Fruit fly (Drosophila melanogaster) whole organism, embryonic: ENCODE data around the gene CG42488.
A peak's percentile ranks its signal among the peaks of the same experiment; 100 is the strongest.

Experiments
- ATbp ChIP-seq: fragments of 200-800 bp; sonication (Bioruptor generic); optimal IDR thresholded peaks from 2 replicates; lab custom pipeline; 2017; ENCODE audit warnings: missing biosample characterization, mild to moderate bottlenecking, missing genetic modification characterization, missing genetic modification reagents
- Bgb ChIP-seq: fragments of 200-800 bp; sonication (Bioruptor generic); IDR thresholded peaks from 2 replicates; pipeline ENCODE4 v1.3.6; 2022; ENCODE audit warnings: missing biosample characterization, missing genetic modification characterization; ENCODE audit not compliant: partially characterized antibody
- BtbVII ChIP-seq: fragments of 200-800 bp; sonication (Bioruptor generic); optimal IDR thresholded peaks from 3 replicates; lab custom pipeline; 2017; ENCODE audit warnings: missing biosample characterization, mild to moderate bottlenecking, missing genetic modification characterization
- CG11456 ChIP-seq: fragments of 200-800 bp; sonication (Bioruptor generic); IDR thresholded peaks from 3 replicates; pipeline ENCODE4 v1.3.6; 2022; ENCODE audit warnings: missing biosample characterization, missing genetic modification characterization
- CG11504 ChIP-seq: fragments of 200-800 bp; sonication (Bioruptor generic); optimal IDR thresholded peaks from 3 replicates; lab custom pipeline; 2019; ENCODE audit warnings: missing biosample characterization, mild to moderate bottlenecking, missing genetic modification characterization, moderate library complexity
- CG11560 ChIP-seq: fragments of 200-800 bp; sonication (Bioruptor generic); IDR thresholded peaks from 3 replicates; pipeline ENCODE4 v1.3.6; 2022; ENCODE audit warnings: missing biosample characterization, missing genetic modification characterization
- CG12236 ChIP-seq: fragments of 200-800 bp; sonication (Bioruptor generic); optimal IDR thresholded peaks from 2 replicates; lab custom pipeline; 2016; ENCODE audit warnings: missing biosample characterization, missing genetic modification characterization
- CG13775 ChIP-seq: fragments of 200-800 bp; sonication (Bioruptor generic); optimal IDR thresholded peaks from 3 replicates; lab custom pipeline; 2017; ENCODE audit warnings: missing biosample characterization, mild to moderate bottlenecking, missing genetic modification characterization
- CG15514 ChIP-seq: fragments of 200-800 bp; sonication (Bioruptor generic); optimal IDR thresholded peaks from 3 replicates; lab custom pipeline; 2017; ENCODE audit warnings: missing biosample characterization, missing genetic modification characterization, mild to moderate bottlenecking, moderate library complexity, missing genetic modification reagents
- CG17802 ChIP-seq: fragments of 200-800 bp; sonication (Bioruptor generic); optimal IDR thresholded peaks from 2 replicates; lab custom pipeline; 2018; ENCODE audit warnings: missing biosample characterization, mild to moderate bottlenecking, missing genetic modification characterization, moderate library complexity
- CG17912 ChIP-seq: fragments of 200-800 bp; sonication (Bioruptor generic); optimal IDR thresholded peaks from 2 replicates; lab custom pipeline; 2018; ENCODE audit warnings: missing biosample characterization, mild to moderate bottlenecking, missing genetic modification characterization
- CG18619 ChIP-seq: fragments of 200-800 bp; sonication (Bioruptor generic); optimal IDR thresholded peaks from 3 replicates; lab custom pipeline; 2017; ENCODE audit warnings: missing biosample characterization, mild to moderate bottlenecking, missing genetic modification characterization
- CG31365 ChIP-seq: fragments of 200-800 bp; sonication (Bioruptor generic); optimal IDR thresholded peaks from 2 replicates; lab custom pipeline; 2018; ENCODE audit warnings: missing biosample characterization, mild to moderate bottlenecking, missing genetic modification characterization
- CG3726 ChIP-seq: fragments of 200-800 bp; sonication (Bioruptor generic); IDR thresholded peaks from 3 replicates; pipeline ENCODE4, ENCODE4 v1.3.6; 2022; ENCODE audit warnings: missing biosample characterization, missing genetic modification characterization
- CG6254 ChIP-seq: fragments of 200-800 bp; sonication (Bioruptor generic); optimal IDR thresholded peaks from 3 replicates; lab custom pipeline; 2017; ENCODE audit warnings: mild to moderate bottlenecking, missing biosample characterization, missing genetic modification reagents, missing genetic modification characterization
- CG6689 ChIP-seq: fragments of 200-800 bp; sonication (Bioruptor generic); IDR thresholded peaks from 2 replicates; pipeline ENCODE4 v1.3.6; 2022; ENCODE audit warnings: missing biosample characterization, missing genetic modification characterization
- CG7556 ChIP-seq: fragments of 200-800 bp; sonication (Bioruptor generic); optimal IDR thresholded peaks from 2 replicates; lab custom pipeline; 2017; ENCODE audit warnings: missing biosample characterization, mild to moderate bottlenecking, missing genetic modification characterization
- CG8388 ChIP-seq: fragments of 200-800 bp; sonication (Bioruptor generic); optimal IDR thresholded peaks from 2 replicates; lab custom pipeline; 2019; ENCODE audit warnings: missing biosample characterization, mild to moderate bottlenecking, missing genetic modification characterization, moderate library complexity
- CkIIα-i1 ChIP-seq: fragments of 200-800 bp; sonication (Bioruptor generic); IDR thresholded peaks from 2 replicates; pipeline ENCODE4 v1.3.6; 2022; ENCODE audit warnings: missing biosample characterization, missing genetic modification characterization
- Dad ChIP-seq: fragments of 200-800 bp; sonication (Bioruptor generic); optimal IDR thresholded peaks from 3 replicates; lab custom pipeline; 2016; ENCODE audit warnings: missing biosample characterization, missing genetic modification characterization
- Dip2 ChIP-seq: fragments of 200-800 bp; sonication (Bioruptor generic); IDR thresholded peaks from 2 replicates; pipeline ENCODE4 v1.3.6; 2022; ENCODE audit warnings: missing biosample characterization, missing genetic modification characterization
- Doc3 ChIP-seq: fragments of 200-800 bp; sonication (Bioruptor generic); IDR thresholded peaks from 3 replicates; pipeline ENCODE4 v1.3.6; 2022; ENCODE audit warnings: missing biosample characterization, missing genetic modification characterization; ENCODE audit not compliant: partially characterized antibody
- E2f2 ChIP-seq: fragments of 200-800 bp; sonication (Bioruptor generic); IDR thresholded peaks from 2 replicates; pipeline ENCODE4 v1.3.6; 2022; ENCODE audit warnings: missing biosample characterization, missing genetic modification characterization
- Hey ChIP-seq: fragments of 200-800 bp; sonication (Bioruptor generic); optimal IDR thresholded peaks from 3 replicates; lab custom pipeline; 2018; ENCODE audit warnings: missing biosample characterization, mild to moderate bottlenecking, missing genetic modification characterization
- Kr ChIP-seq: fragments of 200-800 bp; sonication (Bioruptor generic); optimal IDR thresholded peaks from 2 replicates; lab custom pipeline; 2017; ENCODE audit warnings: missing biosample characterization, mild to moderate bottlenecking, missing genetic modification characterization
- NFAT ChIP-seq: fragments of 200-800 bp; sonication (Bioruptor generic); IDR thresholded peaks from 2 replicates; pipeline ENCODE4 v1.3.6; 2022; ENCODE audit warnings: missing biosample characterization, missing genetic modification characterization
- NK7.1 ChIP-seq: fragments of 200-800 bp; sonication (Bioruptor generic); optimal IDR thresholded peaks from 3 replicates; lab custom pipeline; 2016; ENCODE audit warnings: missing biosample characterization, missing genetic modification characterization
- Nf-YB ChIP-seq: fragments of 200-800 bp; sonication (Bioruptor generic); optimal IDR thresholded peaks from 3 replicates; lab custom pipeline; 2019; ENCODE audit warnings: missing biosample characterization, mild to moderate bottlenecking, missing genetic modification characterization, moderate library complexity
- Trl ChIP-seq, 3 experiments: fragments of >200 bp in 2 of 3; fragments of 200-800 bp in 1 of 3; sonication (Bioruptor generic) in 1 of 3; optimal IDR thresholded peaks; 2 replicates in 1 of 3; 3 replicates in 2 of 3; lab custom pipeline; 2016 to 2017; ENCODE audit warnings: missing biosample characterization in 1 of 3, missing genetic modification characterization in 1 of 3
- YL-1 ChIP-seq: fragments of 200-800 bp; sonication (Bioruptor generic); optimal IDR thresholded peaks from 3 replicates; lab custom pipeline; 2017; ENCODE audit warnings: missing biosample characterization, mild to moderate bottlenecking, missing genetic modification characterization
- al ChIP-seq: fragments of 200-800 bp; sonication (Bioruptor generic); IDR thresholded peaks from 2 replicates; pipeline ENCODE4 v1.3.6; 2022; ENCODE audit warnings: missing biosample characterization, missing genetic modification characterization
- bab2 ChIP-seq: fragments of 200-800 bp; sonication (Bioruptor generic); optimal IDR thresholded peaks from 2 replicates; lab custom pipeline; 2016; ENCODE audit warnings: missing biosample characterization, missing genetic modification characterization
- bsh ChIP-seq, 2 experiments: fragments of 200-800 bp; sonication (Bioruptor generic); optimal IDR thresholded peaks; 2 replicates each; lab custom pipeline; 2017 to 2018; ENCODE audit warnings: mild to moderate bottlenecking in 2 of 2, missing biosample characterization in 2 of 2, missing genetic modification characterization in 2 of 2, moderate library complexity in 1 of 2
- disco-r ChIP-seq: fragments of 200-800 bp; sonication (Bioruptor generic); optimal IDR thresholded peaks from 2 replicates; lab custom pipeline; 2016; ENCODE audit warnings: missing biosample characterization, missing genetic modification characterization
- grau ChIP-seq: fragments of 200-800 bp; optimal IDR thresholded peaks from 3 replicates; lab custom pipeline; 2019; ENCODE audit warnings: missing biosample characterization, mild to moderate bottlenecking, missing genetic modification characterization, moderate library complexity
- gro ChIP-seq: fragments of 200-800 bp; sonication (Bioruptor generic); optimal IDR thresholded peaks from 2 replicates; lab custom pipeline; 2016; ENCODE audit warnings: missing biosample characterization, missing genetic modification characterization
- hbn ChIP-seq: fragments of 200-800 bp; sonication (Bioruptor generic); IDR thresholded peaks from 2 replicates; pipeline ENCODE4 v1.3.6; 2022; ENCODE audit warnings: missing biosample characterization, missing genetic modification characterization; ENCODE audit not compliant: partially characterized antibody
- her ChIP-seq: fragments of 200-800 bp; sonication (Bioruptor generic); optimal IDR thresholded peaks from 2 replicates; lab custom pipeline; 2016; ENCODE audit warnings: missing biosample characterization, missing genetic modification characterization
- jigr1 ChIP-seq: fragments of 200-800 bp; sonication (Bioruptor generic); IDR thresholded peaks from 3 replicates; pipeline ENCODE4 v1.3.6; 2022; ENCODE audit warnings: missing biosample characterization, missing genetic modification characterization
- jing ChIP-seq: fragments of 200-800 bp; sonication (Bioruptor generic); optimal IDR thresholded peaks from 2 replicates; lab custom pipeline; 2018; ENCODE audit warnings: missing biosample characterization, mild to moderate bottlenecking, missing genetic modification characterization
- jumu ChIP-seq: fragments of 200-800 bp; sonication (Bioruptor generic); optimal IDR thresholded peaks from 3 replicates; lab custom pipeline; 2016; ENCODE audit warnings: missing biosample characterization, missing genetic modification characterization
- nerfin-2 ChIP-seq: fragments of 200-800 bp; sonication (Bioruptor generic); IDR thresholded peaks from 2 replicates; pipeline ENCODE4 v1.3.6; 2022; ENCODE audit warnings: missing biosample characterization, missing genetic modification characterization; ENCODE audit not compliant: partially characterized antibody
- org-1 ChIP-seq: fragments of 200-800 bp; sonication (Bioruptor generic); optimal IDR thresholded peaks from 2 replicates; lab custom pipeline; 2017; ENCODE audit warnings: missing biosample characterization, missing genetic modification characterization
- prd ChIP-seq, 3 experiments: fragments of >200 bp in 2 of 3; fragments of 200-800 bp in 1 of 3; sonication (Bioruptor generic) in 1 of 3; optimal IDR thresholded peaks in 2 of 3; IDR thresholded peaks in 1 of 3; 2 replicates in 2 of 3; 3 replicates in 1 of 3; pipeline versions ENCODE4 v1.3.6 to Lab custom; 2017 to 2022; ENCODE audit warnings: missing biosample characterization in 1 of 3, missing genetic modification characterization in 1 of 3
- ro ChIP-seq: fragments of 200-800 bp; sonication (Bioruptor generic); IDR thresholded peaks from 2 replicates; pipeline ENCODE4 v1.3.6; 2022; ENCODE audit warnings: missing biosample characterization, missing genetic modification characterization
- seq ChIP-seq: fragments of 200-800 bp; sonication (Bioruptor generic); IDR thresholded peaks from 2 replicates; pipeline ENCODE4 v1.3.6; 2022; ENCODE audit warnings: missing biosample characterization, missing genetic modification characterization
- tgo ChIP-seq: fragments of 200-800 bp; sonication (Bioruptor generic); IDR thresholded peaks from 3 replicates; pipeline ENCODE4 v1.3.6; 2022; ENCODE audit warnings: missing biosample characterization, missing genetic modification characterization
- tio ChIP-seq: fragments of 200-800 bp; sonication (Bioruptor generic); optimal IDR thresholded peaks from 2 replicates; lab custom pipeline; 2017; ENCODE audit warnings: missing biosample characterization, missing genetic modification characterization, inconsistent platforms
- usp ChIP-seq: fragments of >200 bp; optimal IDR thresholded peaks from 2 replicates; lab custom pipeline; 2017; ENCODE audit warnings: missing biosample characterization, missing genetic modification characterization
- zfh1 ChIP-seq: fragments of 200-800 bp; sonication (Bioruptor generic); IDR thresholded peaks from 3 replicates; pipeline ENCODE4 v1.3.6; 2022; ENCODE audit warnings: missing biosample characterization, missing genetic modification characterization

CG42488 gene

DNA sequence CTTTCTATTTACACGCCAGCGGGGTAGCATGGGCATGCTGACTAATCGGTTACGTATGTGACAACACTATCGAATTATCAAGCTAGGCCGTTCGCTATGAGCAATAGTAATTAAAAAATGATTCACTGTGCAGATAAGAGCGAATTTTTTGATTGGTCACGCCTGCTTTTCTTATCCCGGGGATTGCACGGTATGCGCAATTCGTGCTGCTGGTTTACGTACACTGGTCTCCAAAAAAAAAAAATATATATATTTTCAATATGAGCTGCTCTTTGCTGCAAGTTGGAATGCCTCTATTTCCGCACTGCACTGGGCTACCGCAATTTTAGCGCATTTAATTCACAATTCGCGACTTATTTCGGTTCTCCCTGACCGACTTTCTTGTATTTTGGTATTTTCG lies 7.5 kb downstream of the CG42488 start (continued):
- TF ChIP-seq usp (GFP tag; lab: Kevin White, UChicago) (no peak), Nf-YB (GFP tag; lab: Kevin White, UChicago) (peak; percentile 74), Dad (GFP tag; lab: Kevin White, UChicago) (no peak), al (GFP tag; lab: Robert Waterston, UW) (no peak), CG31365 (no peak), zfh1 (GFP tag; lab: Robert Waterston, UW) (peak; percentile 41; the same call in 2 of the 3 replicates), Trl (optimal IDR thresholded peaks at IDR 0.05; lab: Kevin White, UChicago) (no peak), Trl (GFP tag; optimal IDR thresholded peaks at IDR 0.05; lab: Kevin White, UChicago) (no peak), E2f2 (GFP tag; lab: Robert Waterston, UW) (no peak), Kr (GFP tag; lab: Kevin White, UChicago) (no peak), NFAT (GFP tag; lab: Robert Waterston, UW) (no peak), jigr1 (GFP tag; lab: Robert Waterston, UW) (no peak), prd (optimal IDR thresholded peaks at IDR 0.05; lab: Kevin White, UChicago) (no peak), prd (GFP tag; IDR thresholded peaks at IDR 0.05; lab: Robert Waterston, UW) (peak; percentile 4; the same call in 2 of the 3 replicates), CG3726 (GFP tag; lab: Robert Waterston, UW) (no peak), her (GFP tag; lab: Kevin White, UChicago) (no peak), CG11504 (no peak), bab2 (GFP tag; lab: Kevin White, UChicago) (no peak), hbn (GFP tag; lab: Robert Waterston, UW) (no peak), CkIIα-i1 (no peak), Hey (tag; lab: Kevin White, UChicago) (no peak), nerfin-2 (GFP tag; lab: Robert Waterston, UW) (no peak), org-1 (GFP tag; lab: Kevin White, UChicago) (no peak), Dip2 (GFP tag; lab: Robert Waterston, UW) (no peak), Doc3 (GFP tag; lab: Robert Waterston, UW) (no peak), seq (GFP tag; lab: Robert Waterston, UW) (peak; percentile 57; the same call in 1 of the 2 replicates), bsh (GFP tag; optimal IDR thresholded peaks at IDR 0.05; lab: Kevin White, UChicago) (peak in 1 of 2 experiments; percentile 40), ro (no peak), tgo (GFP tag; lab: Robert Waterston, UW) (no peak), jumu (GFP tag; lab: Kevin White, UChicago) (no peak), CG11456 (0 out of 3 replicates have a peak, but pooled peaks have one; percentile 4), grau (no peak), gro (GFP tag; lab: Kevin White, UChicago) (no peak), CG18619 (GFP tag; lab: Kevin White, UChicago) (no peak), Bgb (GFP tag; lab: Robert Waterston, UW) (no peak), CG8388 (GFP tag; lab: Kevin White, UChicago) (no peak), NK7.1 (GFP tag; lab: Kevin White, UChicago) (no peak), CG6689 (GFP tag; lab: Robert Waterston, UW) (peak; percentile 52), tio (GFP tag; lab: Kevin White, UChicago) (no peak), YL-1 (no peak), CG7556 (no peak), jing (GFP tag; lab: Kevin White, UChicago) (peak; percentile 20), CG15514 (GFP tag; lab: Kevin White, UChicago) (no peak), CG11560 (tag; lab: Robert Waterston, UW) (no peak), ATbp (GFP tag; lab: Kevin White, UChicago) (peak; percentile 11), BtbVII (GFP tag; lab: Kevin White, UChicago) (no peak), CG6254 (GFP tag; lab: Kevin White, UChicago) (no peak), disco-r (GFP tag; lab: Kevin White, UChicago) (no peak), CG12236 (no peak), CG17912 (GFP tag; lab: Kevin White, UChicago) (no peak), CG13775 (GFP tag; lab: Kevin White, UChicago) (no peak), CG17802 (tag; lab: Kevin White, UChicago) (no peak)
